Worm (Caenorhabditis elegans): ENCODE results near the gene clec-119.

Gene clec-119

DNA sequence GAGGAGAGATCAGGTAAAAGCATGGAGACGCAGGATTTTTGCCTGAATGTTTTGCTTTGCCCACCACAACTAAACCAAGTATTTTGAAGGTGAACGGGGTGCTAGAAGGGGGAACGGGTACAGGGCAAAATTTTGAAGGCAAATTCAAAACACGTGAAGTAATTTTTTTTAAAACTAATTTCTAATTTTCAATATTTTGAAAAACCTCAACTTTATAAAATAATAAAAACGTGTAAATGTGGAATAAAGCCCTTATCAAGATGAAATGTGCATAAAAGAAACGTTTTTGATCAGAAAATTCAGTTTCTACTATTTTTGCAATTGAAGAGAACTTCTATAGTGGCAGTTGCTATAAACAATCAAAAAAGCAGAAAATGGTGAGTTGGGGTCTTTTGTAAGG is at the start of gene clec-119:
Gene clec-119, plus strand, starts transcription at position 301 of the 400 bp plus-strand sequence.
- TF ChIP-seq ztf-23 (GFP tag; IDR thresholded peaks at IDR 0.05), result no peak
- TF ChIP-seq flt-1 (GFP tag; IDR thresholded peaks at IDR 0.05), result no peak
- TF ChIP-seq T22C8.4 (GFP tag; IDR thresholded peaks at IDR 0.05), result no peak
- TF ChIP-seq klf-2 (GFP tag; conservative IDR thresholded peaks at IDR 0.05), result no peak
- TF ChIP-seq ref-1 (GFP tag; conservative IDR thresholded peaks at IDR 0.05), result no peak

DNA sequence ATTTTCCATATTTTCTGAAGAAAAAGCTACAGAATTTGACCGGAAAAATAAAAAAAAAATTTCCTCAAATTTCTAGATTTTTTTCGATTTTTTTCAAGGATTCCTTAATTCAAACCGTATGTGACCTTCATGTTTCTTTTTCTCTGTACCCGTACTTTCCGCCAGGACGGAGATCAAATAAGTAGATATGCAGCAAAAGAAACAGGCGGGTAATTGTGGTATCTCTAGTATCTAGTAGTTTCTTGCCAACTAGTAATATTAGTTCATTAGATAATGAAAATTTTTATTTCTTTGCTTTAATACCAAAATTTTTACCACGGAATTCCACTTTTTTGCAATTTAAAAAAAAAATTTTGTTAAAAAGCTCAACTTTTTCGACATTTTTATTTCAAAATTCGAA is 41.1 kb upstream of the clec-119 start:
- TF ChIP-seq ref-1 (GFP tag; conservative IDR thresholded peaks at IDR 0.05) (no peak), cog-1 (tag; optimal IDR thresholded peaks at IDR 0.05) (no peak), ztf-23 (GFP tag; IDR thresholded peaks at IDR 0.05) (no peak), med-1 (GFP tag; optimal IDR thresholded peaks at IDR 0.05; ENCODE audit: insufficient read depth) (no peak), flt-1 (GFP tag; IDR thresholded peaks at IDR 0.05) (no peak), klf-2 (GFP tag; conservative IDR thresholded peaks at IDR 0.05) (no peak)

DNA sequence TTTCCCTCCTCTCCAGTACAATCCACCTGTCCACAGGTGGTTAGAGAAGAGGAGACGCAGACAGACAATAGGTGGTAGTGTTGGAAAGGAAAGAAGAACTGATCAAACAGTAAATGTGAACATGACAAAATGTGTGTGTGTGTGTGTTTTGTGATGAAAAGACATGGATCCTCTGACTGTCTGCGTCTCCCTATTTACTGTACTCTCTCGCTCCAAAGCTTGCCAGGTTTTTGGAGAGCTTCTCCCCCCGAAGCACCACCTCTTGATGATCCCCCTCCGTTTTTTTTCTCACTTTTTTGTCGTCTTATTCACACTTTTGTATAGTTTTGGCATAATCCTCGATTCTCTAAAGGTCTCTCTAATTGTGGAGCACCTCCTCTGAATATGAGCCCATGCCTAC is 38.5 kb upstream of the clec-119 start:
- TF ChIP-seq flt-1 (GFP tag; IDR thresholded peaks at IDR 0.05) (no peak), tab-1 (GFP tag; IDR thresholded peaks at IDR 0.05) (no peak), klf-2 (GFP tag; conservative IDR thresholded peaks at IDR 0.05) (no peak), cog-1 (tag; optimal IDR thresholded peaks at IDR 0.05) (no peak), ztf-29 (GFP tag; IDR thresholded peaks at IDR 0.05) (no peak), med-1 (GFP tag; optimal IDR thresholded peaks at IDR 0.05; ENCODE audit: insufficient read depth) (no peak), ztf-23 (GFP tag; IDR thresholded peaks at IDR 0.05) (no peak), ref-1 (GFP tag; conservative IDR thresholded peaks at IDR 0.05) (no peak), T22C8.4 (GFP tag; IDR thresholded peaks at IDR 0.05) (no peak)

DNA sequence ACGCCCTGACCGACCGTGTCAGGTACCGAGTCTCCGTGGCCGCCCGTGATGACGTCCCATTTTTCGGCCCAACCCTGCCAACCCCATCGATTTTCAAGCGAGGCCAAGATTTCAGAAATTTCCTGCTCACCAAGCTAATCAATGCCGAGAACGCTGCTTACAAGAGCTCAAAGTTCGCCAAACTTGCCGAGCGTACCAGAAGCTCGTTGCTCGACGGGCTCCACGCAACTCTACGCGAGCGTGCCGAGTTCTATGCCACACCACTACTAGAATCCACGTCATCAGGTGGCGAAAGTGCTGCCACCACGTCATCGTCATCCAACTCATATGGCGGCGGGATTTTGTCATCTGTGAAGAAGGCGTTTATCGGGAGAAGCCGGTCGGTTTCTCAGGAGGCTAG is 26.8 kb upstream of the clec-119 start:
- TF ChIP-seq T22C8.4 (GFP tag; IDR thresholded peaks at IDR 0.05) (no peak), cog-1 (tag; optimal IDR thresholded peaks at IDR 0.05) (no peak), ztf-23 (GFP tag; IDR thresholded peaks at IDR 0.05) (no peak), tab-1 (GFP tag; IDR thresholded peaks at IDR 0.05) (no peak), med-1 (GFP tag; optimal IDR thresholded peaks at IDR 0.05; ENCODE audit: insufficient read depth) (no peak), ztf-29 (GFP tag; IDR thresholded peaks at IDR 0.05) (no peak), klf-2 (GFP tag; conservative IDR thresholded peaks at IDR 0.05) (no peak), flt-1 (GFP tag; IDR thresholded peaks at IDR 0.05) (no peak), ref-1 (GFP tag; conservative IDR thresholded peaks at IDR 0.05) (no peak)

DNA sequence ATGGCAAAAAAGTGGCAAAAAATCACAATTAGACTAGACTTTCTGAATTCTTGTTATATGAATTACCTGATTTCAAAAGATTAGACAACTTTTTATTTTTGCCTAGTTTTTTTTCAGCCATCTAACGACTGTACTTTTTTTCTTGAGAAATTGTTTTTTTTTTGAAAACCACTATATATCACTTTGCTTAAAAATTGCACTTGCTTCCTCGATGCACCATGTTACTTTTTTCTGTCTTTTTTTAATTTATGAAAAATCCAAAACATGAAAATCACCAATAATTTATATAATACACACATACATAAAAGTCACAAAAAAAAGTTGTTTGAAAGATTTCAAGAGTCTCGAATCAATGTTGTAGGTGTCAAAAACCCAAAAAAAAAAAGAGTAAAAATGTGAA is 22.8 kb upstream of the clec-119 start:
- no peak for TF ChIP-seq ztf-29 (GFP tag; IDR thresholded peaks at IDR 0.05)

DNA sequence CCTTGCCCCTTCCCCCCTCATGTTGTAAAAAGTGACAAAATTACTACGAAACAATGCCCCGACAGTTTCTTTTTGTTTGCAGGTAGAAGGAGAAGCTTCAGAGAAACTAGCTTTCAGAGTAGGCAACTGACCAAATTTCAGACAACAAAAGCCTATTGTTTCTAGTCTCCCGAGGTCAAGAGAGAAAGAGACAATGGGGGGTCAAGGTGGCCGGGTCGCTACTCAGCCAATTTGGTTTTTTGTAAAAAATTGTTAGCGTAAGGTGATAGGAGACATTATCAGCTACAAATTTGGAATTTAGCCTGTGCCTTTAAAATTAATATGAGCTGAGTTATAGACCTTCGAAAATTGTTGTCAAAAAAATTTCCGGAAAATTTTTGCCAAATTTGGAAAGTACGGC is 20.8 kb upstream of the clec-119 start:
- TF ChIP-seq ztf-23 (GFP tag; IDR thresholded peaks at IDR 0.05) (no peak), T22C8.4 (GFP tag; IDR thresholded peaks at IDR 0.05) (no peak), flt-1 (GFP tag; IDR thresholded peaks at IDR 0.05) (no peak), klf-2 (GFP tag; conservative IDR thresholded peaks at IDR 0.05) (no peak), tab-1 (GFP tag; IDR thresholded peaks at IDR 0.05) (no peak), ref-1 (GFP tag; conservative IDR thresholded peaks at IDR 0.05) (no peak), ztf-29 (GFP tag; IDR thresholded peaks at IDR 0.05) (no peak), med-1 (GFP tag; optimal IDR thresholded peaks at IDR 0.05; ENCODE audit: insufficient read depth) (no peak), cog-1 (tag; optimal IDR thresholded peaks at IDR 0.05) (no peak)

DNA sequence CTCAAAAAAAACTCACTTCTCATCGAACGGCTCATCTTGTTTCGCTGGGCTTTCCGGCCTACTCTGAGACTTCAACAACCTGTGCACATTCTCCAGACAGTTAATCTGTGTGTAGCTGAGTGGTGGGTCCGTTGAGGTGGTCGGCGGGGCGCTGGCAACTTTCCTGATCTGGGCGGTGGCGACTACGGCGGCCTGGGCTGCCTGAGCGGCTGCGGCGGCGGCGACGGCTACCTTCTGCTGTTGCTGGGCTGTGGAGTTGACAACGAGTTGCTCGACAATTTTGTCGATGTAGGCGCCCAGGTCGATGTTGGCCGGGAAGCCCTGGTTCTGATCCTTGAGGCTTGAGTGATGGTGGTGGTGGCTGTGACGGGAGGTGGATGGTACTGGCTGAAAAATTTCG is 19.7 kb upstream of the clec-119 start:
- TF ChIP-seq ztf-23 (GFP tag; IDR thresholded peaks at IDR 0.05), result no peak
- TF ChIP-seq tab-1 (GFP tag; IDR thresholded peaks at IDR 0.05), result no peak
- no peak for TF ChIP-seq ztf-29 (GFP tag; IDR thresholded peaks at IDR 0.05)
- TF ChIP-seq med-1 (GFP tag; optimal IDR thresholded peaks at IDR 0.05; ENCODE audit: insufficient read depth), result no peak
- TF ChIP-seq ref-1 (GFP tag; conservative IDR thresholded peaks at IDR 0.05), result no peak
- TF ChIP-seq klf-2 (GFP tag; conservative IDR thresholded peaks at IDR 0.05), result no peak
- TF ChIP-seq T22C8.4 (GFP tag; IDR thresholded peaks at IDR 0.05), result no peak
- no peak for TF ChIP-seq flt-1 (GFP tag; IDR thresholded peaks at IDR 0.05)
- TF ChIP-seq cog-1 (tag; optimal IDR thresholded peaks at IDR 0.05), result no peak

DNA sequence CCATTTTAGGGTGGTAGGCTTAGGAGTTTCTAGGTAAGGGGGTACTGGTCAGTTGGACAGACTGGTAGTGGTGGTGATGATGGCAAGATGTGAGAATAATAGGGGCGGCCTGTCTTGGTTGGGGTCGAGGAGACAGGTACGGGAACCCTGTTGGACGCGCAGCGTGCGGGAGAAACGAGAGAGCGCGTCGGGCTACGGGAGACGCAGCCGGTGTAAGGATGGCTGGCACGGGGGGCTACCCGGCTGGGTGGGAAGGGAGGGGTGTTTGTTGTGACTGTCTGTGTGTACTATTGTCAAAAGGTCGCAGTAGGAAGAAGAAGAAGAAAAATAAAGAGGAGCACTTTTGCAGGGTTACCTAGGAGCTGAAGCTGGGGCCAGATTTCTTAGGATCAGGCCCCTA is 19.3 kb upstream of the clec-119 start:
- TF ChIP-seq ztf-23 (GFP tag; IDR thresholded peaks at IDR 0.05) (no peak), tab-1 (GFP tag; IDR thresholded peaks at IDR 0.05) (no peak), cog-1 (tag; optimal IDR thresholded peaks at IDR 0.05) (no peak), flt-1 (GFP tag; IDR thresholded peaks at IDR 0.05) (0 out of 2 replicates have a peak, but pooled peaks have one; percentile 47)

DNA sequence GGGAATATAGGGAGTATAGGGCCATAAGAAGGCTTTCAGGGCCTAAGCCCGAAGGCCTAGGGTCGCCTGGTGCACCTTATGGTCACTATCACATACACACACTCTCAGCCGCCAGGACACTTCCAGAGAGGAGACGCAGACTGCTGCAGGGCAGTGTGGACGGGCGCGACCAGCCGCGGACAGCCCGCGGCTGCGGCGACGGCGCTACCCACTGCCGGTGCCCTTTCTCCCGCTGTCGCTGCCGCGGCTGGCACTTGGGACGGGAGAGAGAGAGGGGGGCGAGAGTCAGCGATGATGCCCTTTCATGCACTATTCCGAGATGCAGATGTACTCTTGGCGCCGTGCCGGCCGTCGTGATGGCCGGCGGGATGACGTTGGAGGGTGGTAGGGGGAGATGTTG is 17.9 kb upstream of the clec-119 start:
- TF ChIP-seq ztf-29 (GFP tag; IDR thresholded peaks at IDR 0.05) (0 out of 2 replicates have a peak, but pooled peaks have one; percentile 6), T22C8.4 (GFP tag; IDR thresholded peaks at IDR 0.05) (no peak), tab-1 (GFP tag; IDR thresholded peaks at IDR 0.05) (0 out of 2 replicates have a peak, but pooled peaks have one; percentile 44), flt-1 (GFP tag; IDR thresholded peaks at IDR 0.05) (0 out of 2 replicates have a peak, but pooled peaks have one; percentile 6), cog-1 (tag; optimal IDR thresholded peaks at IDR 0.05) (no peak), ref-1 (GFP tag; conservative IDR thresholded peaks at IDR 0.05) (no peak), med-1 (GFP tag; optimal IDR thresholded peaks at IDR 0.05; ENCODE audit: insufficient read depth) (no peak), ztf-23 (GFP tag; IDR thresholded peaks at IDR 0.05) (no peak), klf-2 (GFP tag; conservative IDR thresholded peaks at IDR 0.05) (no peak)

DNA sequence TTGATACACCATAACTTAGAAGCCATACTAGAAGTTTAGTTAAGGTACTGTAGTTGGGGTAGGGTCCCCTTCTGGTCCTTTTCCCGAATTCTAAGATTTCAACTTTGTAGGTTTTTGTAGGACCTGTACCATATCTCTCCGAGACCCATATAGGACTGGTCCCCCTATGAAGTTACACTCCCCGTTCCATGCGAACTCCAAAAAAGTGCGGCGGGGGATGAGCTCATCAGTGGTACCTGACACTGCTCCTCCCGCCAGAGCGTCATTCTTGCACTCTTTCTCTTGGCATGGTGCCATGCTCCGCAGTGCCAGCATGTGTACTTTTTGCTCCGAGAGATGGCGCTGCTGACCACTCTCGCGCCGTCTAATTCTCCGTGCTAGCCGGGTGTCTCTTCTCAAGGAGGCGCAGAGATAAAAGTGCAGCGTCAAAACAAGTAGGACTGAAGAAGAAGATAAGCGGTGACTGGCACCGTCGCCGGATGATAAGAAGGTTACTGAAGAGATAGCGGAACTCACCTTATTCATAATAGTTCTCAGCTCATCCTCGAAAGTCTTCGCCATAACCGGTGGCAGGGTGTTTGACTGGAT is 16.2 kb upstream of the clec-119 start:
- 0 out of 2 replicates have a peak, but pooled peaks have one; percentile 6 for TF ChIP-seq flt-1 (GFP tag; IDR thresholded peaks at IDR 0.05)
- TF ChIP-seq ztf-23 (GFP tag; IDR thresholded peaks at IDR 0.05), result no peak

DNA sequence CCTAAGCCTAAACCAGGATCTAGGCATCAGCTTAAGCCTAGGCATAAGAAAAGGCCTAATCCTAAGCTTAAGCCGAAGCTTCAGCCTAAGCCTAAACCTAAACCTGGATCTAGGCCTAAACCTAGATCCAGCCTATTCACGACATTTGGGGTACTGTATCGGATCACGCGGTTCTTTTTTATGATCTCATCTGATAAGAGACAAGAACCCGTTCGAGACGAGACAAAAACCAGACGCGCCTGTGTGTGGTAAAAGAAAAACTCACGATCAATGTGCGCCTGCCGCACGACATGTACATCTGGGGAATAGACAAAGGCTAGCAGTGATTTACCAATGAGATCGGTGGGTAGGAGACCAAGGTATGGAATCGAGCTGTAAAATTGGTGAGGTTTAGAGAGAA is 15.3 kb upstream of the clec-119 start:
- TF ChIP-seq flt-1 (GFP tag; IDR thresholded peaks at IDR 0.05) (no peak), tab-1 (GFP tag; IDR thresholded peaks at IDR 0.05) (no peak), T22C8.4 (GFP tag; IDR thresholded peaks at IDR 0.05) (no peak), ztf-29 (GFP tag; IDR thresholded peaks at IDR 0.05) (no peak), ref-1 (GFP tag; conservative IDR thresholded peaks at IDR 0.05) (no peak), ztf-23 (GFP tag; IDR thresholded peaks at IDR 0.05) (no peak), cog-1 (tag; optimal IDR thresholded peaks at IDR 0.05) (no peak), klf-2 (GFP tag; conservative IDR thresholded peaks at IDR 0.05) (no peak), med-1 (GFP tag; optimal IDR thresholded peaks at IDR 0.05; ENCODE audit: insufficient read depth) (no peak)
